Worm (Caenorhabditis elegans): ENCODE results near the gene Y46G5A.39.

Y46G5A.39 gene

DNA sequence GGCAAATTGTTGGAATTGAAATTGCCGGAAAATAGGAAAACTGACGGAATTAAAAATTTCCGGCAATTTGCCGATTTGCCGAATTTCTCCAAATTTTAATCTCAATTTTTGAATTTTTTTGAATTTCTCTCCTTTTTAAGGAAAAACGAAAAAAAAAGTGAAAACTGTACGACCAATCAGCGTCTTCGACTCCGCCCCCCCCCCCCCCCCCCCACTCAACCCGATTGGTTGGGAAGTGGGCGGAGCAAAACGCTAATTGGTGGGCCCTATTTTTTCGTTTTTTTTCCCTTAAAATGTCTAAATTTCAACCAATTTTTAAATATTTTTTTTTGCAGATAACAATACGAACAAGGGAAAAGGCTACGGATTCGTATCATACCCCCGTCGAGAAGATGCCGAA, 16.3 kb upstream of the Y46G5A.39 start:
- TF ChIP-seq Y56A3A.18 (GFP tag; IDR thresholded peaks at IDR 0.05) (no peak), egrh-3 (GFP tag; IDR thresholded peaks at IDR 0.05) (peak; percentile 85), mcd-1 (GFP tag; IDR thresholded peaks at IDR 0.05) (0 out of 2 replicates have a peak, but pooled peaks have one; percentile 38), zfh-2 (GFP tag; conservative IDR thresholded peaks at IDR 0.05) (peak; percentile 72)

DNA sequence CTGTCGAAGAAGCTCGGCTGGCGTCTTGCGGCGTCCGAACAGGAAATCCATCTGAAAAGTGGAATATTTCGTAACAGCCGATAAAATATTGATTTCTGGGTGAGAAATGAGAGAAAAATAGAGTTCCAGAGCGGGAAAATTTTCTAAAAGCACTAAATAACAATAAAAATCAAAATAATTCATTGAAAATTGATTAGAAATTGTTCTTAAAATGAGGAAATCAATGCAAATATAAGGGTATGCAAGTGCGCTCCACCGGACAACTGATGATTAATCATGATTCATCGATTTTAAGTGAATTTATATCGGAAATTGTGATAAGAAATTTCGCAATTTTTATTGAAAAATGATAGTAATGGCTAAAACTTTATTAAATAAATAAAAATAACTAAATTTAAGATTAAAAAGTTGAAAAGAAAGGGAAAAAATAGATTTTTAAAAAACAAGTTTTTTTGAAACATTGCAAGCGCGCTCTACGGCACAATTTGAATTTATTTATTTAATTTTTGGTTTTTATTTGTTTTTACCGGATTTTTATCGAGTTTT, 14.6 kb upstream of the Y46G5A.39 start, which contains the start of the genes vps-2 and tiar-2:
vps-2 (minus strand) TSS at position 51 of the 546 bp plus-strand sequence.
tiar-2 (plus strand) TSS at position 520 of the 546 bp plus-strand sequence.
- TF ChIP-seq aptf-3 (GFP tag; IDR thresholded peaks at IDR 0.05) (no peak), K12H6.12 (tag; optimal IDR thresholded peaks at IDR 0.05) (peak; percentile 14), unc-130 (GFP tag; optimal IDR thresholded peaks at IDR 0.05) (no peak), lsl-1 (GFP tag; optimal IDR thresholded peaks at IDR 0.05) (peak; percentile 2), lin-40 (tag; optimal IDR thresholded peaks at IDR 0.05) (peak; percentile 66), attf-5 (GFP tag; optimal IDR thresholded peaks at IDR 0.05) (peak; percentile 90), dox-1 (GFP tag; IDR thresholded peaks at IDR 0.05) (0 out of 2 replicates have a peak, but pooled peaks have one; percentile 18), mcd-1 (GFP tag; IDR thresholded peaks at IDR 0.05) (peak; percentile 89), Y53G8AR.9 (GFP tag; conservative IDR thresholded peaks at IDR 0.05) (0 out of 2 replicates have a peak, but pooled peaks have one; percentile 35), pbrm-1 (GFP tag; IDR thresholded peaks at IDR 0.05) (peak; percentile 35; the same call in 1 of the 2 replicates), fkh-3 (tag; optimal IDR thresholded peaks at IDR 0.05) (no peak), lsy-27 (tag; optimal IDR thresholded peaks at IDR 0.05; ENCODE audit: borderline replicate concordance, insufficient read depth) (no peak), gei-17 (GFP tag; optimal IDR thresholded peaks at IDR 0.05) (no peak), ztf-26 (tag; optimal IDR thresholded peaks at IDR 0.05) (peak; percentile 30), nhr-80 (tag; optimal IDR thresholded peaks at IDR 0.05) (peak; percentile 7), snpc-4 (GFP tag; optimal IDR thresholded peaks at IDR 0.05) (no peak), snpc-4 (tag; optimal IDR thresholded peaks at IDR 0.05) (peak in 3 of 4 experiments; percentile 42 to 74 (median 46)), snpc-3.4 (tag; optimal IDR thresholded peaks at IDR 0.05) (peak; percentile 22), ztf-3 (GFP tag; optimal IDR thresholded peaks at IDR 0.05) (no peak), lin-54 (GFP tag; optimal IDR thresholded peaks at IDR 0.05) (peak; percentile 39), let-607 (tag; optimal IDR thresholded peaks at IDR 0.05) (peak in 1 of 2 experiments; percentile 36), cebp-1 (GFP tag; IDR thresholded peaks at IDR 0.05) (no peak; the same call in 1 of the 2 replicates), cebp-1 (tag; optimal IDR thresholded peaks at IDR 0.05) (peak; percentile 87), hmg-1.2 (GFP tag; IDR thresholded peaks at IDR 0.05) (peak; percentile 54)

DNA sequence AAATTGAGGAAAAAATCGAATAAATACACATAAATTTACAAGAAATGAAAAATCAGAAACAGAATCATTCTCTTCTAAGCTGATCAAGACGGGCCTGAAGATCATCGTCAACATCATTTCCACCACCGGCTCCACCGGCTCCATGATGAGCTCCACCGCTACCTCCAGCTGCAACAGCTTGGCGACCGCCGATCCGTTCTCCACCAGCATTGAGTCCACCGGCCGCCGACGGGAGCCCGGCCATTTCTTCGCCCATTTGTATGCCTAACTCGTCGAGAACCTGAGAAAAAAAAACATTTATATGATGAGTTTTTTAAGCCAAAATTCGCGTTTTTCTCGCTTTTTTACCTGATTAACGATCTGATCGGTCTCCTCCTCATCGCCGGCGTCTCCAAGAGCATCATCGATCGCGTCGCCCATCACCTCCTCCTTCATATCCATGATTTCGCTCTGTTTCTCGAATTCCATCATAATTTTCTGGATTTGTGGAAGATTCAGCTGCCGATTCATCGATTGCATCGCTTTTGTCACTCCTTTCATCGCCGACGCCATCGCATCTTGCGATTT, 13.7 kb upstream of the Y46G5A.39 start:
- TF ChIP-seq zfh-2 (GFP tag; conservative IDR thresholded peaks at IDR 0.05) (peak; percentile 82), egrh-3 (GFP tag; IDR thresholded peaks at IDR 0.05) (peak; percentile 59; the same call in 1 of the 2 replicates), pha-4 (tag; optimal IDR thresholded peaks at IDR 0.05) (no peak), lsy-27 (tag; optimal IDR thresholded peaks at IDR 0.05; ENCODE audit: borderline replicate concordance, insufficient read depth) (no peak), Y53F4B.3 (GFP tag; IDR thresholded peaks at IDR 0.05) (no peak)

DNA sequence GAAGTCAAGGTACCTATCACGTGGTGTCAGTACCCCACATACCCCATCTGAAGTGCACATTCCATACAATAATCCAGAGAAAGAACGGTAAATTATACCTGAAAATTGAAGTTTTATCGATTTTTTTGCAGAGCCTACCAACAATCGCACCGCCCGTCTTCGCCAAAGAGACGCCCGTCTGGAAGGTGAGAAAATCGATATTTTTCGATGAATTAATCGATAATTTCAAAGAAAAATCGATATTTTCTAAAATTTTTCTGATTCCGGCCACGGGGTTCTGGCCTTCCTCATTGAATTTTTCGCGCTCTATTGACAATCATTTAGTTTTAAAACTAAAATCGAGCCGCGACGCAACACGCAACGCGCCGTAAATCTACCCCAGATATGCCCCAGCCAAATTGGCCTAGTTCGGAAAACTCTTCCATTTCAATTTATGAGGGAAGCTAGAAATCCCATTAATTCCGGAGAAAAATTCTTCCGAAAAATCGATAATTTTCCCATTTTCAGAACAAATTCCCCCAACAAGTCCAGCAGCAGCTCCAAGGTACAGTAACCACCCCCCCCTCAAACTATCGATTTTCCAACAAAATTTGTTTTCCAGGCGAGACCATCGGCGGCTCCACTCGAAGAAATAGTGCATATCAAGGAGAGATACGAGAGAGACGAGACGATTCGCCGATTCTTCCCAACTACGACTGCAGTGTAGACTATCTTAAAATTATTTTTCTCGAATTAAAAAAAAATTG, 13.0 kb upstream of the Y46G5A.39 start:
- TF ChIP-seq madf-6 (GFP tag; IDR thresholded peaks at IDR 0.05) = peak; percentile 50
- TF ChIP-seq B0336.3 (GFP tag; IDR thresholded peaks at IDR 0.05) = peak; percentile 59; the same call in 1 of the 2 replicates
- TF ChIP-seq hmg-1.2 (GFP tag; IDR thresholded peaks at IDR 0.05) = 0 out of 2 replicates have a peak, but pooled peaks have one; percentile 11
- TF ChIP-seq athp-1 (tag; optimal IDR thresholded peaks at IDR 0.05) = no peak
- TF ChIP-seq hlh-12 (tag; optimal IDR thresholded peaks at IDR 0.05) = no peak
- TF ChIP-seq lsl-1 (GFP tag; optimal IDR thresholded peaks at IDR 0.05) = peak; percentile 14
- peak; percentile 6 for TF ChIP-seq snpc-3.4 (tag; optimal IDR thresholded peaks at IDR 0.05)
- peak; percentile 27; the same call in 1 of the 2 replicates for TF ChIP-seq mcd-1 (GFP tag; IDR thresholded peaks at IDR 0.05)
- TF ChIP-seq attf-6 (GFP tag; IDR thresholded peaks at IDR 0.05) = 0 out of 2 replicates have a peak, but pooled peaks have one; percentile 16
- no peak for TF ChIP-seq dpl-1 (GFP tag; optimal IDR thresholded peaks at IDR 0.05)
- TF ChIP-seq nhr-27 (tag; optimal IDR thresholded peaks at IDR 0.05) = peak; percentile 25
- TF ChIP-seq ekl-4 (GFP tag; IDR thresholded peaks at IDR 0.05) = peak; percentile 63
- no peak for TF ChIP-seq unc-62 (GFP tag; optimal IDR thresholded peaks at IDR 0.05)
- TF ChIP-seq lsy-27 (tag; optimal IDR thresholded peaks at IDR 0.05; ENCODE audit: borderline replicate concordance, insufficient read depth) = no peak
- peak; percentile 9 for TF ChIP-seq F49E8.2 (tag; optimal IDR thresholded peaks at IDR 0.05; ENCODE audit: insufficient read depth)

Measured in whole organism, young adult.